Fruit fly (Drosophila melanogaster): ENCODE measurements around the gene EMC5.

DNA sequence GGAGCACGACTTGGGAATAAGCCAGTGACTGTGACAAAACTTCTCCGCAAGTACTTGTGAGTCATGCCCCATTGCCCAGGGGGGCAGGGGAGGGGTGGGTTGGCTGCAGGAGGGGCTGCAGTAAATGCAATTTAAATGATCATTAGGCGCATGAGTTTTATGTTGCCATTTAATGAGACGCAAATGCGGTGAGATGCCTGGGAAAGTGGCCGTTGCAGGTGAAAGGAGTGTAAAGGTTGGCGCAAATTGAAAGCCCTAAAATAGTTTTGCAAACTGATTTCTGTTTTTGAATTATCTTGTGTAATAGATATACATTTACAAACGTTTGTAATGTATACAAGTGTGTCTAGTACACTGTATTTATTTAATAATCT is 1.4 kb upstream of the EMC5 start:
- no peak for TF ChIP-seq EcR (GFP tag; optimal IDR thresholded peaks at IDR 0.05)
- no peak for TF ChIP-seq usp (GFP tag; optimal IDR thresholded peaks at IDR 0.05)
- TF ChIP-seq psq (optimal IDR thresholded peaks at IDR 0.05): no peak
- no peak for TF ChIP-seq pan (optimal IDR thresholded peaks at IDR 0.05)
- TF ChIP-seq Dll (optimal IDR thresholded peaks at IDR 0.05): no peak
